Fruit fly (Drosophila melanogaster): ENCODE measurements around the gene CG18530.

DNA sequence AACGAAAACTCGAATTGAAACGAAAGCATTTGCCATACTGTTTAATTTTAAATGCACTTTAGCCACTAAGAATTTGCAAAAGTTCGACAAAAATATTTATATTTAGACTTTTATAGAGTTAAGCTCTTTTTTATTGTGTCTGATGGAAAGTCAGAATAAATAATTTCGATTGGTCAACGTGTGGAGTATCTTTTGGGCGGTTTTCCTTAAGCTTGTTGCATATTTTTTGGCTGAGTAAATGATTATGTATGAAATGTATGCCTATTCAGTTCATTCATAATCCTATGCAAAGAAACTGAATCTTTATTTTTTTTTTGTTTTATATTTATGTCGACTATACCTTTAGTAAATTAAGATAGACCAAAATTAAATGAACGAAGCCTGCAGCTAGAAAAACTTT lies 19.6 kb downstream of the CG18530 start:
- TF ChIP-seq achi (GFP tag; optimal IDR thresholded peaks at IDR 0.05) (no peak), CG16779 (tag; optimal IDR thresholded peaks at IDR 0.05) (no peak)
